Worm (Caenorhabditis elegans) whole organism, L2 larva: ENCODE results near the gene Y37E11B.7.

Source experiments
- ZK546.5 ChIP-seq: sonication (generic microtip); optimal IDR thresholded peaks from 2 replicates; lab custom pipeline; 2017; ENCODE audit warnings: missing biosample characterization, missing genetic modification characterization
- blmp-1 ChIP-seq: sonication (generic microtip); optimal IDR thresholded peaks from 2 replicates; lab custom pipeline; 2017; ENCODE audit warnings: missing genetic modification characterization, mild to moderate bottlenecking, missing compliant biosample characterization, antibody characterized with exemption, moderate library complexity; ENCODE audit not compliant: insufficient read depth
- ceh-16 ChIP-seq: fragments of 150-350 bp; optimal IDR thresholded peaks from 2 replicates; lab custom pipeline; 2014; ENCODE audit warnings: missing biosample characterization, missing genetic modification characterization
- dmd-4 ChIP-seq: sonication (generic microtip); optimal IDR thresholded peaks from 2 replicates; lab custom pipeline; 2017; ENCODE audit warnings: missing biosample characterization, missing genetic modification characterization
- lin-13 ChIP-seq: fragments of 150-350 bp; optimal IDR thresholded peaks from 2 replicates; lab custom pipeline; 2014; ENCODE audit warnings: missing biosample characterization, missing genetic modification reagents, missing genetic modification characterization
- lin-39 ChIP-seq: fragments of 150-350 bp; optimal IDR thresholded peaks from 2 replicates; lab custom pipeline; 2014; ENCODE audit warnings: missing biosample characterization, missing genetic modification reagents, missing genetic modification characterization
- lsy-2 ChIP-seq, 2 experiments: fragments of 150-350 bp in 1 of 2; sonication (generic microtip) in 1 of 2; optimal IDR thresholded peaks; 2 replicates each; lab custom pipeline; 2014 to 2017; ENCODE audit warnings: missing biosample characterization in 2 of 2, missing genetic modification characterization in 2 of 2
- nhr-10 ChIP-seq: sonication (generic microtip); optimal IDR thresholded peaks from 2 replicates; lab custom pipeline; 2017; ENCODE audit warnings: missing biosample characterization, missing genetic modification characterization
- nhr-21 ChIP-seq: fragments of 150-350 bp; optimal IDR thresholded peaks from 2 replicates; lab custom pipeline; 2014; ENCODE audit warnings: missing biosample characterization, missing genetic modification characterization
- nhr-25 ChIP-seq: fragments of 150-350 bp; sonication (generic microtip); optimal IDR thresholded peaks from 3 replicates; lab custom pipeline; 2014; ENCODE audit warnings: missing biosample characterization, missing genetic modification characterization
- nhr-77 ChIP-seq: fragments of 150-350 bp; optimal IDR thresholded peaks from 2 replicates; lab custom pipeline; 2014; ENCODE audit warnings: missing biosample characterization, missing genetic modification characterization
- unc-62 ChIP-seq: fragments of 150-350 bp; optimal IDR thresholded peaks from 2 replicates; lab custom pipeline; 2014; ENCODE audit warnings: missing biosample characterization, missing genetic modification reagents, missing genetic modification characterization

DNA sequence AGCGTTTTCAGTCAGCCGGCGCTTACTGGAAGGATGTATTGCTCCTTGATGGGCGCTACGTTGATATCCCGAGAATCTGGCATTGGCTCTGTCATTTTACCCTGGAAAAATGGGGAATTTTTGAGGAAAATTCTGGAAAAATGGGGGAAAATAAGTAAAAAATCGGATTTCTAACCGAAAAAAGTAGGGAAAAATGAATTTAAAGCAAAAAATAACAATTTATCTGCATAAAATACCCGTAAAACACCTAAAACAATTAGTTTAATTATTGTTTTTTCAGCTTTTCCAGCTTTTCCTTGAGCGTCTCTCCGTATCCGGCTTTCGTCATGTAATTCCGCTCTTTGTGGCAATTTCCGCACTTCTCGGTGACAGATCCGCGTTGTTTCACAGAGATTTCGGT lies 1.5 kb downstream of the Y37E11B.7 start, which contains the start of gene Y37E11B.5:
- TF ChIP-seq blmp-1 (no peak), dmd-4 (no peak), unc-62 (GFP tag; lab: Kevin White, UChicago) (no peak), lin-39 (no peak), nhr-25 (tag; lab: Kevin White, UChicago) (no peak), nhr-10 (tag; lab: Kevin White, UChicago) (no peak), nhr-77 (tag; lab: Kevin White, UChicago) (no peak), nhr-21 (tag; lab: Kevin White, UChicago) (no peak), lsy-2 (tag; optimal IDR thresholded peaks at IDR 0.05; lab: Kevin White, UChicago) (no peak), lin-13 (no peak), ceh-16 (tag; lab: Kevin White, UChicago) (no peak), ZK546.5 (tag; lab: Kevin White, UChicago) (no peak)
